Fruit fly (Drosophila melanogaster) whole organism: ENCODE measurements around the gene GluRIIA.

Experiments used
- CG8478 ChIP-seq: fragments of >200 bp; optimal IDR thresholded peaks from 2 replicates; lab custom pipeline; 2018; ENCODE audit warnings: inconsistent platforms
- Dll ChIP-seq: fragments of >200 bp; optimal IDR thresholded peaks from 2 replicates; lab custom pipeline; 2017
- EcR ChIP-seq, 2 experiments: fragments of >200 bp; optimal IDR thresholded peaks; 2 replicates each; lab custom pipeline; 2017; ENCODE audit warnings: missing biosample characterization in 2 of 2, missing genetic modification characterization in 2 of 2, missing genetic modification reagents in 2 of 2
- pan ChIP-seq: fragments of >200 bp; optimal IDR thresholded peaks from 2 replicates; lab custom pipeline; 2017
- psq ChIP-seq: fragments of >200 bp; optimal IDR thresholded peaks from 2 replicates; lab custom pipeline; 2017
- usp ChIP-seq: fragments of >200 bp; optimal IDR thresholded peaks from 2 replicates; lab custom pipeline; 2017; ENCODE audit warnings: missing biosample characterization, missing genetic modification characterization, mixed read lengths

GluRIIA gene

DNA sequence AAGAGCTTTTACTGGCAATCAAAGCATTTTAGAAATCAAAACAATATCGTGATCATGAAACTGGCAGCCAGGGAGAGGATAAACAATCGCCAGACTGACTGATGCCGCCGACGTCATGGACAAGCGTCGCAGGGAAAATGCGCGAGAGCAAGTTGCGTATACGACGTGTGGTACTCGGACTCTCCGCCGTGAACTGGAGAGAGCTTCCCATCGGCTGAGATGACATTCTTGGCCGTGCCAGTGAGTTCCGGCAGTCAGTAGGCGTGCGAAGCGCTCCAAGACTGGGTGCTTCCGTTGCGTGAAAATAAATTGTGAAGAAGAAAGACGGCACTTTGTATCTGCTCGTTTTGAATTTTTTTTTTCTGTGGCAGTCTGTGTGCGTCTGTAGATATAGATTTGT is at the start of gene GluRIIA:
Gene GluRIIA, plus strand, starts transcription at position 255 of the 400 bp plus-strand sequence.
- TF ChIP-seq pan (lab: Kevin White, UChicago), result no peak
- no peak for TF ChIP-seq usp (GFP tag; lab: Kevin White, UChicago)
- TF ChIP-seq EcR (GFP tag; optimal IDR thresholded peaks at IDR 0.05; lab: Kevin White, UChicago), result no peak
- no peak for TF ChIP-seq Dll (lab: Kevin White, UChicago)
- no peak for TF ChIP-seq CG8478 (lab: Kevin White, UChicago)
- TF ChIP-seq psq (lab: Kevin White, UChicago), result no peak

DNA sequence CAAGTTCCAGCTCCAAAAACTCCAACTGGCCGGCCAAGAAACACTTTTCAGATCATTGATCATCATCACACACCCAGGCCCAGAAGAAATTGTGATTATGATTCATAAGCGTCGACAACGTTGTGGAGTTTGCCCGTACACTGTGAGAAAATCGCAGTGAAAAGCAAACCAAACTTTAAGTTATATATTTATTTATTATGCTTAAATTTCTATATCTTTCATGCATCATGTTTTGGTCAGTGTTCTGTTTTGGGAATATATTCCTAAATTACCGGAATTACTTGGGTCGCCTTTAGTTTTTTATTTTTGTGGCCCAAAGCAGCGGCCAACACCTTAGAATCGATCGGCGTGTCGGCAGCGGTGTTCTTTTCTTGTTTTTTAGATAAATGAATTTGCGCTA is 49.7 kb upstream of the GluRIIA start:
- no peak for TF ChIP-seq pan (lab: Kevin White, UChicago)
- no peak for TF ChIP-seq Dll (lab: Kevin White, UChicago)
- no peak for TF ChIP-seq EcR (GFP tag; optimal IDR thresholded peaks at IDR 0.05; lab: Kevin White, UChicago)
- TF ChIP-seq psq (lab: Kevin White, UChicago), result no peak
- no peak for TF ChIP-seq CG8478 (lab: Kevin White, UChicago)
- no peak for TF ChIP-seq usp (GFP tag; lab: Kevin White, UChicago)

DNA sequence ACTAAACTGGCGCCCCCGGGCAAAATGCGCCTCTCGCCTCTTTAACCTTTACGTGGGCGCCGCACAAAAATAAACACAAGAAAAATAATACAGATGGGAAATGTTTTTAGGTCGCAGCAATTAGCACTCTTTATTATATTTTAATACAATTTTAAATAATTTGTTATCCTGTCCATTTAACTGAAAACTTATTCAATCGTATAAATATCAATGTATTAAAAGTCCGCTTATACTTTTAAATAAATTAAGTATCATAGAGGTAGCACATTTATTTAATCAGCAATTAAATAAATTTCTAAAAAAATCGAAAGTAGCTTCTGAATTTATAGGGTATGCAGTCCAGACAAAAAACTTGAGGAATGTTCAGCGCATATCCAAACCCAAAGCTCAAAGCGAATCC is 47.8 kb upstream of the GluRIIA start:
- TF ChIP-seq Dll (lab: Kevin White, UChicago) (no peak), CG8478 (lab: Kevin White, UChicago) (no peak), pan (lab: Kevin White, UChicago) (no peak), usp (GFP tag; lab: Kevin White, UChicago) (no peak), EcR (GFP tag; optimal IDR thresholded peaks at IDR 0.05; lab: Kevin White, UChicago) (no peak), psq (lab: Kevin White, UChicago) (no peak)

DNA sequence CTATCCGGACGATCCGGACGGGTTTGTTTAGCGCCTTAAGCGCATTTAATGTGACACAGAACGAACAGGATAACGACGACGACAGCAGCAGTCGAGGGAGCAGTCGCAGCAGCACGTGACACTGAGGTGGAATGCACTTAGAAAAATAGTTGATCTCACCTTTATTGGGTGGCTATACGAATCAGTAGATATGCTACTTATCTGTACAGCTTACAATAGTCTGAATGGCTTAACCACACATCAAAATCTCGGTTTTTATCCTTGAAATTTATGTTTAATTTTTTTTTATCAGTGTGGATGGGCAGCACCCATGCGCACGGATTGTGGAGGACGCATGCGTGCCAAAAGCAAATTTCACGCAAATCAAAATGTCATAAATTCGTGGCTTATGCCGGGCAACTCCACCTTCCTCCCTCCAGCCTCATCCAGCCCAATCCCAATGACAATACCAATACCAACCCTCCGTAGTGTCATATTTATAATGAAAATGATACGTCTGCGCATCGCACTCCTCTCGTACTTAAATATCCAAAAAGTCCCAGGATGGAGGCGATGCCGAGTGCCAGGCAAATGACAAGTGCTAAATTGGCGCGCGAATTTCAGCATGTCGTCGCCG is 46.9 kb upstream of the GluRIIA start:
- TF ChIP-seq CG8478 (lab: Kevin White, UChicago) (no peak), pan (lab: Kevin White, UChicago) (no peak), Dll (lab: Kevin White, UChicago) (no peak)

DNA sequence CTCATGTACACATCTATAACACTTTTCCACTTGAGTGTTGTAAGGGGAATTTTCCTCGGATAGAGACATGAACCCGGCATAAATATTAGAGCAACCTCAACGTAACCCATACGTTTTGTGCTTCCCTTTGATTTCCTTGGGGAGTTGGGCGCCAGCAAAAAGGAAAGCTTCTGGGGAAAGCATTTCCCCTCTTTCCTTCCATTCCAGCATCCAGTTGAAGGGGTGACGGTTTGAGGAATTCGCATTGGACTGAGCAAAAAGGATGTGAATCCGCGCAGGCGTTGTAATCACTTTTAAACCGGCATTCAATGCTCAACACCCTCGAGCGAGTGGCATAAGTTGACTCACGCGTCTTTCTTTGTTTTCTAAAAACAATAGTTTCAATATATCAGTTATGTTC is 39.9 kb upstream of the GluRIIA start:
- TF ChIP-seq Dll (lab: Kevin White, UChicago) (no peak), psq (lab: Kevin White, UChicago) (no peak), usp (GFP tag; lab: Kevin White, UChicago) (no peak), EcR (GFP tag; optimal IDR thresholded peaks at IDR 0.05; lab: Kevin White, UChicago) (no peak), CG8478 (lab: Kevin White, UChicago) (no peak), pan (lab: Kevin White, UChicago) (no peak)

DNA sequence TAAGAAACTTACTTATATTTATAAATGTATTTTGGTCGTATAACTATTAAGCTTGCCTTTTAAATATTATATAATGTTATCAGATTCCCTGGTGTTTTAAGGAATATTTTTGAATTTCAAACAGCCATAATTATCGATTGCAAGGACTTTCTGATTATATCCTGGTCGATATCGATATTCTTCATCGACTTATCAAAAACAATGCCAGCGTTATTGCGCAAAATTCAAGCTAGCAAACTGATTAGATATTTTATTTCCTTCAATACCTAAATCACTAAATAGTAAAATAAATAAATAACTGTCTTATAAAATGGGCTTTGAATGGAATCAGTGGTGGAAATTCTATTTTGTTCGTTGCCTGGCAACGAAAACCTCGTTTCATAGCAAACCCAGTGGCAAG is 37.5 kb upstream of the GluRIIA start, which contains the start of gene CG14020:
Gene CG14020, plus strand, starts transcription at position 345 of the 400 bp plus-strand sequence.
- no peak for TF ChIP-seq pan (lab: Kevin White, UChicago)
- no peak for TF ChIP-seq EcR (GFP tag; optimal IDR thresholded peaks at IDR 0.05; lab: Kevin White, UChicago)
- TF ChIP-seq Dll (lab: Kevin White, UChicago), result no peak
- TF ChIP-seq usp (GFP tag; lab: Kevin White, UChicago), result no peak
- no peak for TF ChIP-seq CG8478 (lab: Kevin White, UChicago)

DNA sequence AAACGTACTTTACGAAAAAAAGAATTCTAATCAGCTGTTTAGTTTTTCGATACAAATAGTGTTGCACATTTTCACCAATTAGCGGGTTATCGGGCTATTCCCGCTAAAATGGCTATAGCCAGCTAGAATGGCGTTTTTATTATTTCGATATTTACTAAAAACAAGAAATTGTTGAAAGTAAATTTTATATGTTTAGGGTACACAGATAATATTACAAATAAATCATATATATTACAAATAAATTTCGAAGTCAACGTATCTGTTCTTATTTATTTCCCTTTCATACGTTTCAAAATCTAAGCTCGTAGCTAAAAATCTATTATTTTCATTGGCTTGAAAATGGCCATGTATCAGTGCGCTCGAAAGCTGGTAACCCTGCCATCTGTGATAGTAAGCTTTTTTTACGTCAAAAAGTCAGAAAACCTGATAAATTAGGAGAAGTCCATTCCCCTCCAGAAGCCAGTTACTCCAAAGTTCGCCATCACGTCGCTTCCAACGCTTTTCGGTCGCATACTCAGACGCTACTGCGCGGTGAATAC is 35.0 kb upstream of the GluRIIA start, which contains the start of the genes CG7382 and cl:
Gene CG7382, minus strand, starts transcription at position 51 of the 539 bp plus-strand sequence.
Gene cl, plus strand, starts transcription at position 290 of the 539 bp plus-strand sequence.
- no peak for TF ChIP-seq psq (lab: Kevin White, UChicago)
- no peak for TF ChIP-seq CG8478 (lab: Kevin White, UChicago)
- no peak for TF ChIP-seq usp (GFP tag; lab: Kevin White, UChicago)
- TF ChIP-seq EcR (GFP tag; optimal IDR thresholded peaks at IDR 0.05; lab: Kevin White, UChicago), result no peak
- no peak for TF ChIP-seq pan (lab: Kevin White, UChicago)
- TF ChIP-seq Dll (lab: Kevin White, UChicago), result no peak

DNA sequence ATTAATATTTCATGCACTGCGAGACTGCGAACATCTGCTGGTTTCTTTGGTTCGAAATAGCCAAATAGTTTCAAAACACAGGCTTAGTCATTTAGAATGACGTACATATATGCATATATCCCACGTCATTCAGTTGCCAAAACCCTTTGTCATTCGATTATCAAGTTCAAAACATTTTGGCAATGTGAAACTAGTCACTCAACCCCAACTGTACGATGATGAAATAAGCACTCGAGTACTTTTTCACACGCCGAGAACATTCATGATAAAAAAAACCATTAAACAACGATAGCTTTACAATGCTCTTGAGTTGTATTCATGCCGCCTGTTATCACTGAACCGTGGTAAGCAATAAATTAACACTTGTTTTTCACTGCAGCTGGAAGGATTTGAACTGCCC is 34.1 kb upstream of the GluRIIA start:
- TF ChIP-seq Dll (lab: Kevin White, UChicago) (no peak), usp (GFP tag; lab: Kevin White, UChicago) (no peak), psq (lab: Kevin White, UChicago) (no peak)

DNA sequence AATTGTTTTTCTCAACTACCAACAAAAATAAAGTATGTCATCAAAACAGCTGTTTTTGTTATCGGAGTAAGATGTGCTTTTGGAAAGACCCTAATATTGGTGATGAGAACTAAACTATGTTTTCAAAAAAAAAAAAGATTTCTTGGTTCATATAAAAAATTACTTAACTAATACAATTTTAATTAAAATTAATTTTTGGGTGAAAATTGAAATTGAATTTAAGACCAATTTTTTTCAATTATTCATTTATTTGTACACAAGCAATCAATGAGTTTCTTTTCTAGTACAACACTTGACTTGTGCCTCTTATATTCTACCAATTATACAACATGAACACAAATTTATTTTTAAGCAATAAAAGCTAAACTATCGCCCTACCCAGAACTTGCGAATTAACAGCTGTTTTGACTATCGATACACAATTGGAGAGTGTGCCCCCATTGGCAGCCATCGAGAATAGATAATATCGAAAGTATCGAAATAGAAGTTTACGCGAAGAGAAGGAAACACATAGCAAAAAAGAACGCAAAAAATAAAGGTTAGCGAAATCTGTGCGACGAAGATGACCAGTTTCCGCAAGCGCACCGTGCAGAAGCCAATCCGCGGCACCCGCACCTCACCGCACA is 30.9 kb upstream of the GluRIIA start, which contains the start of the genes Vps52 and Elp4:
Gene Vps52, minus strand, starts transcription at position 51 of the 626 bp plus-strand sequence.
Gene Elp4, plus strand, starts transcription at position 292 of the 626 bp plus-strand sequence.
- TF ChIP-seq psq (lab: Kevin White, UChicago), result no peak
- TF ChIP-seq usp (GFP tag; lab: Kevin White, UChicago), result no peak
- TF ChIP-seq Dll (lab: Kevin White, UChicago), result no peak
- no peak for TF ChIP-seq pan (lab: Kevin White, UChicago)
- no peak for TF ChIP-seq CG8478 (lab: Kevin White, UChicago)
- TF ChIP-seq EcR (GFP tag; optimal IDR thresholded peaks at IDR 0.05; lab: Kevin White, UChicago), result no peak

DNA sequence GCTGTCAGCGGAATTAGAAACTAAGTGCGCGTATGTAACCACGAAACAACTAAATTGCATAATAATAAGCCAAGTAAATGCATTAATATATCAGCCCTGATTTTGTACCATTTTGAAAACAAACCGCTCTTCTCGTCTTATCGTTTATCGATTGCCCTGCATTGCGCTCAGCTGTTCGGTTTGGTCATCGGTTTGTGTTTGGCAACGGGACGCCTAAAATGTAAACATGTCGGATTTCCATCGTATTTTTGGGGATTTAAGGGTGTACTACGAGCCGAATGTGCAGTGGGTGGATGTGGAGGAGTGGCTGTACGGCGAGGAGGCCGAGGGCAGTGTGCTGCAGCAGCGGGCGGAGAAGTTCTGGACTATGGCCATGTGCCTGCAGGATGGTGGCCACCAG is 29.1 kb upstream of the GluRIIA start, which contains the start of gene Cap-D3:
Gene Cap-D3, plus strand, starts transcription at position 183 of the 400 bp plus-strand sequence.
- TF ChIP-seq pan (lab: Kevin White, UChicago) (no peak), CG8478 (lab: Kevin White, UChicago) (no peak), usp (GFP tag; lab: Kevin White, UChicago) (no peak), psq (lab: Kevin White, UChicago) (no peak), Dll (lab: Kevin White, UChicago) (no peak), EcR (GFP tag; optimal IDR thresholded peaks at IDR 0.05; lab: Kevin White, UChicago) (no peak)

DNA sequence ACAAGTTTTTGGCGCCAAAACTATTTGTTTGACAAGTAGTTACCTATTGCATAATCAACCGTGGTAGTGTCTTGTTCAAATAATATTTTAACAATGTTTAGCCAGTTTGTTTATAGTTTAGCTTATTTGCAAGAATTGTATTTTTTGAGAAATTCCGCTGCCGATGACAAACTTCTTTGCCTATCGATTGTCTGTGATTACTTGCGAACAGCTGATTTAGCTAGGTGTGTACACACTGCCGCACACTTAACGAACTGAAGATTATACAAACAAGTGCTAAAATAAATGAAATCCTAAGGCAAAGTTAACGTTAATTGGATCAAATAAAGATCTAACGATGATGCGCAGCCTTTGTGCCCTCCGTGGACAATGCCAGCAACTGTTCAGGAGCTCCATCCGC is 28.1 kb upstream of the GluRIIA start, which contains the start of gene Cox11:
Gene Cox11, plus strand, starts transcription at position 220 of the 400 bp plus-strand sequence.
- TF ChIP-seq EcR (GFP tag; optimal IDR thresholded peaks at IDR 0.05; lab: Kevin White, UChicago) (no peak), psq (lab: Kevin White, UChicago) (no peak), usp (GFP tag; lab: Kevin White, UChicago) (no peak), CG8478 (lab: Kevin White, UChicago) (no peak), Dll (lab: Kevin White, UChicago) (no peak), pan (lab: Kevin White, UChicago) (no peak)
